Worm (Caenorhabditis elegans): ENCODE results near the gene F58G6.3.
A peak's percentile ranks its signal among the peaks of the same experiment; 100 is the strongest.

F58G6.3 gene

DNA sequence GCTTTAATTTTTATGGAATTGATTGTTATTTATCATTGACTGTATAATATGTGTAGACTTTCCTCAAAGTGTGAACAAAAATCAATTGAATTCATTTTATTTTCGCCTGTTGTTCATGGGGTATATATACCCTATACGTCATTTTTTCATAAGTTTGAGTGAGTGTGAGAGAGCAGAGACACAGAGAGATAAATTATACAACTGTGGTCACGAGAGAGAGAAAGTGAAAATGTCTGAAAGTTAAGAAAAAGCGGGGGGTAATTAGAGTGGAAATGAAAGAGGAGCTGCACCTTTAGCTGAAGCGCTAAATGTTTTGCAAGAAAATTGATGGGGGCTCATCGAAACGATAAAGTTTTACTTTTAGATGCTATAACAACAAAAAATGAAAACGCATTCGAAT, 27.5 kb upstream of the F58G6.3 start:
- TF ChIP-seq ama-1 (optimal IDR thresholded peaks at IDR 0.05) = no peak
- peak; percentile 6 for TF ChIP-seq nhr-23 (tag; optimal IDR thresholded peaks at IDR 0.05)
- no peak for TF ChIP-seq fkh-2 (tag; optimal IDR thresholded peaks at IDR 0.05)
- TF ChIP-seq mml-1 (tag; optimal IDR thresholded peaks at IDR 0.05) = no peak
- TF ChIP-seq nhr-76 (tag; optimal IDR thresholded peaks at IDR 0.05) = no peak
- TF ChIP-seq nhr-43 (tag; optimal IDR thresholded peaks at IDR 0.05; ENCODE audit: poor library complexity, severe bottlenecking) = no peak
- no peak for TF ChIP-seq nhr-237 (tag; optimal IDR thresholded peaks at IDR 0.05)
- no peak for TF ChIP-seq ZK546.5 (tag; optimal IDR thresholded peaks at IDR 0.05)
- TF ChIP-seq fkh-10 (GFP tag; optimal IDR thresholded peaks at IDR 0.05) = no peak
- TF ChIP-seq elt-3 (tag; optimal IDR thresholded peaks at IDR 0.05) = no peak
- no peak for TF ChIP-seq nfya-1 (tag; optimal IDR thresholded peaks at IDR 0.05; ENCODE audit: insufficient read depth)
- no peak for TF ChIP-seq hmg-11 (tag; optimal IDR thresholded peaks at IDR 0.05)
- peak; percentile 30 for TF ChIP-seq elt-2 (tag; optimal IDR thresholded peaks at IDR 0.05)
- no peak for TF ChIP-seq ztf-4 (tag; optimal IDR thresholded peaks at IDR 0.05)
- no peak for TF ChIP-seq lin-15B (tag; optimal IDR thresholded peaks at IDR 0.05)
- TF ChIP-seq unc-62 (GFP tag; optimal IDR thresholded peaks at IDR 0.05) = no peak
- no peak for TF ChIP-seq nhr-11 (tag; optimal IDR thresholded peaks at IDR 0.05)
- TF ChIP-seq R02D3.7 (tag; optimal IDR thresholded peaks at IDR 0.05) = no peak
- peak; percentile 29 for TF ChIP-seq jun-1 (tag; optimal IDR thresholded peaks at IDR 0.05)

DNA sequence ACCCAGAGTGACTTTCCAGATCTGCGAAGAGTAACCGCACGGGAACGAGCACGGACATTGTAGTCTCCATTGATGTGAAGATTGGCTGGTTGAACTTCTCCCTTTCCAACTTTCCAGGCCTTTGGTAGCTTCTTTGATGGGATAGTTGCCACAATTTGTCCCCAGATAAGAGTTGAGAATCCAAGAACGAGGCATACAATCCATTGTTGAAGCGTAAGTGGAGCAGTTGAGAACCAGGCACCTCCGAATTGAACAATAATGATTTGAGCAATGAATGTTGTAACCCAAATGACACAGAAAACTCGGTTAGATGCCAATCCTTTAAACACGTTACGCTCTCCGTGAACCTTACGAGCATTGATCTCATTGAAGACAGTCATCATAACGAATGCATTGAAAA, 26.3 kb upstream of the F58G6.3 start:
- TF ChIP-seq nhr-237 (tag; optimal IDR thresholded peaks at IDR 0.05) (no peak), nhr-28 (tag; optimal IDR thresholded peaks at IDR 0.05) (no peak), snpc-4 (tag; optimal IDR thresholded peaks at IDR 0.05) (no peak), egl-5 (tag; optimal IDR thresholded peaks at IDR 0.05) (no peak), skn-1 (tag; optimal IDR thresholded peaks at IDR 0.05) (no peak), sea-2 (GFP tag; optimal IDR thresholded peaks at IDR 0.05) (no peak), aly-2 (tag; optimal IDR thresholded peaks at IDR 0.05) (no peak), nhr-43 (tag; optimal IDR thresholded peaks at IDR 0.05; ENCODE audit: poor library complexity, severe bottlenecking) (no peak), fkh-10 (GFP tag; optimal IDR thresholded peaks at IDR 0.05) (no peak), hmg-11 (tag; optimal IDR thresholded peaks at IDR 0.05) (no peak), mdl-1 (tag; optimal IDR thresholded peaks at IDR 0.05) (no peak), elt-3 (tag; optimal IDR thresholded peaks at IDR 0.05) (no peak), daf-12 (tag; optimal IDR thresholded peaks at IDR 0.05) (no peak), ZK546.5 (tag; optimal IDR thresholded peaks at IDR 0.05) (no peak), mml-1 (tag; optimal IDR thresholded peaks at IDR 0.05) (no peak), egl-27 (tag; optimal IDR thresholded peaks at IDR 0.05) (no peak)

DNA sequence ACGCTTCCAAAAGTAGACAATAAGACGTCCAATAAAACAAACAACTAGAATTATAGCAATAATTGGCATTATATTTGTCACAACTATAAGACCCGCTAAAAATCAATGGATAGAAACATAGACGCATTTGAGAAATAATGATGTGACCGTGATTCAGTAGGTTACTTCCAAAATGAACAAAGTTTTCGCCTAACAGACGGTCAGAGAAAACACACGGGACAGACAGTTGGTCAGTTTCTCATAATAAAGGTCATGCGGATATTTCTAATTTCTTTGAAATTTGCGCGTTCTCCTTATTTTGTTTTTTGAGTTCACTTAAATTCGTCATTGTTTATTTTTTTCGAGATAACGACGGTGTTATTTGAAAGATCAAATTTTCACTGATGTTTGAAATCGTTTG, 21.8 kb upstream of the F58G6.3 start:
- TF ChIP-seq nfya-1 (tag; optimal IDR thresholded peaks at IDR 0.05; ENCODE audit: insufficient read depth) (no peak), nhr-25 (tag; optimal IDR thresholded peaks at IDR 0.05) (no peak), nhr-23 (tag; optimal IDR thresholded peaks at IDR 0.05) (peak; percentile 20), hmg-11 (tag; optimal IDR thresholded peaks at IDR 0.05) (no peak), ama-1 (optimal IDR thresholded peaks at IDR 0.05) (no peak), ztf-11 (tag; optimal IDR thresholded peaks at IDR 0.05) (no peak), nhr-77 (tag; optimal IDR thresholded peaks at IDR 0.05) (no peak)

DNA sequence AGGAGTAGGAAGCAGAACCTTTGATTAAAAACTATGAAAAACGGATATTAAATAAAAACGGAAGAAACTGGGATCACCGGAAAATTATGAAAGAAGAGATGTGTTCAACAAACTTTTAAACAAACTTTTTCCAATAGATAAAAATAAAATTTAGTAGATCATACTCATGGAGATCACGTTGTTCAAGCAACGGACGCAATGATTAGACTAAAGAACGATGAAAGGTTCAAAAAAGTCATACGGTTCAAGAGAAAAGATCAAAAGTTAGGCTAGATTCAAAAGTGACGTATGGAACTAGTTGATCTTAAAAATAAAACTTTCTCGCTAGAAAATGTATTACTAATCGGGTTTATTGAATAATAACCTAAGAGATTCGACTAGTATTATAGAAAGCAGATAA, 21.2 kb upstream of the F58G6.3 start:
- no peak for TF ChIP-seq nhr-23 (tag; optimal IDR thresholded peaks at IDR 0.05)
- TF ChIP-seq unc-39 (tag; optimal IDR thresholded peaks at IDR 0.05) = no peak
- TF ChIP-seq nhr-43 (tag; optimal IDR thresholded peaks at IDR 0.05; ENCODE audit: poor library complexity, severe bottlenecking) = no peak
- no peak for TF ChIP-seq elt-3 (tag; optimal IDR thresholded peaks at IDR 0.05)
- no peak for TF ChIP-seq ztf-11 (tag; optimal IDR thresholded peaks at IDR 0.05)
- TF ChIP-seq nhr-76 (tag; optimal IDR thresholded peaks at IDR 0.05) = no peak
- no peak for TF ChIP-seq pqm-1 (tag; optimal IDR thresholded peaks at IDR 0.05)
- no peak for TF ChIP-seq nhr-77 (tag; optimal IDR thresholded peaks at IDR 0.05)
- no peak for TF ChIP-seq nhr-28 (tag; optimal IDR thresholded peaks at IDR 0.05)
- TF ChIP-seq ceh-9 (tag; optimal IDR thresholded peaks at IDR 0.05) = no peak
- no peak for TF ChIP-seq fkh-10 (GFP tag; optimal IDR thresholded peaks at IDR 0.05)
- no peak for TF ChIP-seq nhr-67 (tag; optimal IDR thresholded peaks at IDR 0.05)
- TF ChIP-seq fos-1 (tag; optimal IDR thresholded peaks at IDR 0.05) = no peak
- no peak for TF ChIP-seq elt-2 (tag; optimal IDR thresholded peaks at IDR 0.05)
- TF ChIP-seq tbx-2 (tag; optimal IDR thresholded peaks at IDR 0.05) = no peak
- TF ChIP-seq mdl-1 (tag; optimal IDR thresholded peaks at IDR 0.05) = no peak
- TF ChIP-seq pha-4 (tag; optimal IDR thresholded peaks at IDR 0.05) = no peak
- no peak for TF ChIP-seq unc-62 (GFP tag; optimal IDR thresholded peaks at IDR 0.05)
